Worm (Caenorhabditis elegans) whole organism, L2 larva: ENCODE measurements around the gene F54E4.4.
A peak's percentile ranks its signal among the peaks of the same experiment; 100 is the strongest.

Source experiments
- R02D3.7 ChIP-seq: fragments of 150-350 bp; optimal IDR thresholded peaks from 2 replicates; lab custom pipeline; 2014; ENCODE audit warnings: missing biosample characterization, missing genetic modification characterization
- alr-1 ChIP-seq: fragments of 150-350 bp; optimal IDR thresholded peaks from 2 replicates; lab custom pipeline; 2014; ENCODE audit warnings: missing biosample characterization, missing genetic modification characterization
- aly-2 ChIP-seq: fragments of 150-350 bp; optimal IDR thresholded peaks from 2 replicates; lab custom pipeline; 2014; ENCODE audit warnings: missing biosample characterization, missing genetic modification characterization
- dmd-4 ChIP-seq: sonication (generic microtip); optimal IDR thresholded peaks from 2 replicates; lab custom pipeline; 2017; ENCODE audit warnings: missing biosample characterization, missing genetic modification characterization
- elt-1 ChIP-seq: fragments of 150-350 bp; optimal IDR thresholded peaks from 2 replicates; lab custom pipeline; 2014; ENCODE audit warnings: missing biosample characterization, missing genetic modification characterization
- elt-3 ChIP-seq: sonication (generic microtip); optimal IDR thresholded peaks from 2 replicates; lab custom pipeline; 2017; ENCODE audit warnings: missing biosample characterization, missing genetic modification characterization
- lin-39 ChIP-seq: fragments of 150-350 bp; optimal IDR thresholded peaks from 2 replicates; lab custom pipeline; 2014; ENCODE audit warnings: missing biosample characterization, missing genetic modification reagents, missing genetic modification characterization
- mab-5 ChIP-seq: fragments of 150-350 bp; optimal IDR thresholded peaks from 2 replicates; lab custom pipeline; 2014; ENCODE audit warnings: missing biosample characterization, missing genetic modification characterization
- mdl-1 ChIP-seq, 2 experiments: fragments of 150-350 bp in 1 of 2; sonication (generic microtip) in 1 of 2; optimal IDR thresholded peaks; 2 replicates each; lab custom pipeline; 2017; ENCODE audit warnings: missing biosample characterization in 2 of 2, missing genetic modification characterization in 2 of 2
- nhr-11 ChIP-seq: fragments of 150-350 bp; optimal IDR thresholded peaks from 2 replicates; lab custom pipeline; 2014; ENCODE audit warnings: missing biosample characterization, missing genetic modification characterization
- nhr-77 ChIP-seq: fragments of 150-350 bp; optimal IDR thresholded peaks from 2 replicates; lab custom pipeline; 2014; ENCODE audit warnings: missing biosample characterization, missing genetic modification characterization
- peb-1 ChIP-seq: fragments of 150-350 bp; optimal IDR thresholded peaks from 2 replicates; lab custom pipeline; 2014; ENCODE audit warnings: missing biosample characterization, missing genetic modification characterization
- sem-4 ChIP-seq: fragments of 150-350 bp; optimal IDR thresholded peaks from 2 replicates; lab custom pipeline; 2014; ENCODE audit warnings: missing biosample characterization, missing genetic modification reagents, missing genetic modification characterization
- skn-1 ChIP-seq: sonication (generic microtip); optimal IDR thresholded peaks from 2 replicates; lab custom pipeline; 2017; ENCODE audit warnings: missing biosample characterization, missing genetic modification characterization
- sma-9 ChIP-seq, 2 experiments: fragments of 150-350 bp in 1 of 2; sonication (generic microtip) in 1 of 2; optimal IDR thresholded peaks; 2 replicates each; lab custom pipeline; 2014 to 2016; ENCODE audit warnings: missing genetic modification characterization in 2 of 2, mild to moderate bottlenecking in 1 of 2, missing biosample characterization in 1 of 2, missing compliant biosample characterization in 1 of 2, missing genetic modification reagents in 1 of 2, moderate library complexity in 1 of 2
- snpc-4 ChIP-seq: fragments of 150-350 bp; optimal IDR thresholded peaks from 2 replicates; lab custom pipeline; 2014; ENCODE audit warnings: missing biosample characterization, missing genetic modification characterization
- ztf-11 ChIP-seq: sonication (generic microtip); optimal IDR thresholded peaks from 2 replicates; lab custom pipeline; 2017; ENCODE audit warnings: missing biosample characterization, missing genetic modification characterization

F54E4.4 gene

ce11 chrX:14599245-14599644 is 46.0 kb downstream of the F54E4.4 start, which contains the start of gene C44H4.6:
Gene C44H4.6 (minus strand): TSS chrX:14599345.
- no peak for TF ChIP-seq skn-1 (tag; lab: Kevin White, UChicago)

DNA sequence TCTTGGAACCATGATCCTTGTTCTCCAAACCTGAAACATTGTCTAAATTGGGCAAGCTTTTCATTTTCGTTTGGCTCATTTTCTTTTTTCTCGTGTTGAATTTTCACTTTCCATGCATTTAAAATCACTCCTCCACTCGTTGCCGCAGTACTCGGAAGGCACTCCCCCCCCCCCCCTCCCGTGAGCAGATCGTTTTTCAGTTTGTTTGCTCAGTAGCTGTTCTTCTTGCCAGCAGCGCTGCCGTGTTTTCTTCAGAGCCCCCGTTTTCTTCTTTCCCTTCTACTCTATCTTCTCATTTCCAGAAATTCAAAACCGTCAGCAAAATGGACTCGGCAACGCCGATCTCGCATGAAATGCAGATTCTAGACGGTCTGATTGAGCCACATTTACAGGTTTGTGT is 50.5 kb downstream of the F54E4.4 start, which contains the start of gene C44H4.8:
Gene C44H4.8 (plus strand): TSS at position 301 of the 400 bp plus-strand sequence.
- TF ChIP-seq mdl-1 (tag; optimal IDR thresholded peaks at IDR 0.05; lab: Kevin White, UChicago) (no peak), mab-5 (tag; lab: Kevin White, UChicago) (no peak), lin-39 (tag; lab: Kevin White, UChicago) (no peak), nhr-77 (tag; lab: Kevin White, UChicago) (no peak), R02D3.7 (no peak), snpc-4 (tag; lab: Kevin White, UChicago) (no peak), alr-1 (tag; lab: Kevin White, UChicago) (no peak)

- no peak for TF ChIP-seq sma-9 (GFP tag; optimal IDR thresholded peaks at IDR 0.05; lab: Kevin White, UChicago)
- no peak for TF ChIP-seq sma-9 (tag; optimal IDR thresholded peaks at IDR 0.05; lab: Kevin White, UChicago)
- no peak for TF ChIP-seq nhr-11 (tag; lab: Kevin White, UChicago)
- no peak for TF ChIP-seq aly-2 (tag; lab: Kevin White, UChicago)
- TF ChIP-seq ztf-11 (tag; lab: Kevin White, UChicago) = no peak
- TF ChIP-seq sem-4 = peak; percentile 8
- TF ChIP-seq elt-3 (tag; lab: Kevin White, UChicago) = no peak
- TF ChIP-seq dmd-4 (tag; lab: Kevin White, UChicago) = no peak
- no peak for TF ChIP-seq peb-1
- TF ChIP-seq elt-1 = no peak
Observed at ce11 chrX:14593206-14593605, 52.1 kb downstream of the F54E4.4 start.
